Fruit fly (Drosophila melanogaster) whole organism: ENCODE results near the gene CG6664.
A peak's percentile ranks its signal among the peaks of the same experiment; 100 is the strongest.

Source experiments
- CG8478 ChIP-seq: fragments of >200 bp; optimal IDR thresholded peaks from 2 replicates; lab custom pipeline; 2018; ENCODE audit warnings: inconsistent platforms
- Dll ChIP-seq: fragments of >200 bp; optimal IDR thresholded peaks from 2 replicates; lab custom pipeline; 2017
- EcR ChIP-seq, 2 experiments: fragments of >200 bp; optimal IDR thresholded peaks; 2 replicates each; lab custom pipeline; 2017; ENCODE audit warnings: missing biosample characterization in 2 of 2, missing genetic modification characterization in 2 of 2, missing genetic modification reagents in 2 of 2
- pan ChIP-seq: fragments of >200 bp; optimal IDR thresholded peaks from 2 replicates; lab custom pipeline; 2017
- psq ChIP-seq: fragments of >200 bp; optimal IDR thresholded peaks from 2 replicates; lab custom pipeline; 2017
- usp ChIP-seq: fragments of >200 bp; optimal IDR thresholded peaks from 2 replicates; lab custom pipeline; 2017; ENCODE audit warnings: missing biosample characterization, missing genetic modification characterization, mixed read lengths

The CG6664 gene

DNA sequence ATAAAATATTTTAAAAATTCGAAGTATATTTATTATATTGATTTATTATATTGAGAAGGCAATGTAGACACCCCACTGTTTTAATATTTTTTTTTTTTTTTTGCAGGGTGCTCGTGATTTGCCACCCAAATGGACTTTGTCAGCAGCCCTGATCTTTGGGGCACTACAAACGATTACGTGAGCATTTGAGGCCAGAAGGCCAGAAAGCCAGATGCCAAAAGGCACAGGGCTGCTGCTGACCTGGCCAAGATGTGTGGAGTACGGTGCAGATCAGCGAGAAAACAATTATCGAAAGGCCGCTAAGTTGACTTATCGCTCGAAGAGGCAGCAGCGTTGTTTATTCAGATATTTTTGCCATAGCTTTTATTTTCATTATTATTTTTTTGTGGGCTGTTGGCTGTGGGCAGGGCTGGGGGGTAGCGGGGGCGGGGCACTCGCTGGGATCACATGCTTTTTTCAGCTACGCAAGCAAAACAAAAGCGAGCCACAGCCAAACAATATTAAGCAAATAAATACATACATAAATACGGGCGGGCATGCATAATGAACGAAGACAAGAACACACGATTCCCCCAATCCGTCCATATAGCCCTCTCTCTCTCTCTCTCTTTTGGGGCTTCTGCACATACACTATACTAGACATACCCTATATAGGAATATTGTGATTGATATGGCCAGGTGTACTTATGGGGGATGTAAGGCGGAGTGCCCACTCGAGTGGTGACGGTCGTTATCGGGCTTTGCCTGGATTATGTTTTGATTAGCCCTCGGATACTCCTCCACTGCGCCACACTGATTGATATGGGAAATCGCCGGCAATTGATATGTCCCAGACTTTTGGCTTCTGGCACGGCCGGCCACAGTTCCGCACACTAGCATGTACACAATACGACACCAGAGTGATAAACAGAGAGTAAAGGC, 12.5 kb downstream of the CG6664 start:
- TF ChIP-seq usp (GFP tag; lab: Kevin White, UChicago): no peak
- no peak for TF ChIP-seq EcR (GFP tag; optimal IDR thresholded peaks at IDR 0.05; lab: Kevin White, UChicago)
- TF ChIP-seq psq (lab: Kevin White, UChicago): no peak
- no peak for TF ChIP-seq CG8478
- no peak for TF ChIP-seq Dll (lab: Kevin White, UChicago)
- no peak for TF ChIP-seq pan

DNA sequence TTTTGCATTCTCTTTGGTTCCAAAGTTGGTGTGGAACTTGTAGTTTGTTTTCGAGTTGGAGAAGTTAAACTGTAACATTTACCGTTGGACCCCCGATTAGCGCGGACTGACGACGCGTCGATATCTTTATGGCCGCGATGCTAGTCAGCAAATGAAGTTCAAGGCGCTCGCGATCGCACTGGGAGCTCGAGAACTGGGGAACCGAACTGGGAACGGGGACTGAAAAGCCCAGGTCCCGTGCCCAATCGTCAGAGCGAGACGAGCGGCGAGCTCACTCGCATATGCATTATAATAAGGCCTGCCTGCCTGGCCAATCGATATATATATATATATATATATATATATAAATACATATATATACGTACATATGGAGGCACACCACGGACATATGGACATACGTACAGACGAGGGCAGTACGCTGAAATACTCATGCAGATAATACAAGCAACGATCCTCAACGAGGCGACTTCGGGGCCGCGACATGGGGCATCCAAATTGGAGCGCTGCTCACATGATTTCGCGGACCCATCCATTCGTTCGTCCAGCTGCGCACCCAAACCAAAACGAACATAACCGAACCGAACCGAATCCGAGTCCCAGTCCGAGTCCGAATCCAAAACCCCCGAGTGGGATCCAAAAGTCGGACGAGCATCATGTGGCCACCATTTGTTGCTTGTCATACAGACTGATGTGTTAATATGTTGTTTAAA, 13.7 kb downstream of the CG6664 start:
- TF ChIP-seq usp (GFP tag; lab: Kevin White, UChicago) (no peak), psq (lab: Kevin White, UChicago) (no peak), CG8478 (no peak), pan (no peak), EcR (GFP tag; optimal IDR thresholded peaks at IDR 0.05; lab: Kevin White, UChicago) (no peak), Dll (lab: Kevin White, UChicago) (no peak)

DNA sequence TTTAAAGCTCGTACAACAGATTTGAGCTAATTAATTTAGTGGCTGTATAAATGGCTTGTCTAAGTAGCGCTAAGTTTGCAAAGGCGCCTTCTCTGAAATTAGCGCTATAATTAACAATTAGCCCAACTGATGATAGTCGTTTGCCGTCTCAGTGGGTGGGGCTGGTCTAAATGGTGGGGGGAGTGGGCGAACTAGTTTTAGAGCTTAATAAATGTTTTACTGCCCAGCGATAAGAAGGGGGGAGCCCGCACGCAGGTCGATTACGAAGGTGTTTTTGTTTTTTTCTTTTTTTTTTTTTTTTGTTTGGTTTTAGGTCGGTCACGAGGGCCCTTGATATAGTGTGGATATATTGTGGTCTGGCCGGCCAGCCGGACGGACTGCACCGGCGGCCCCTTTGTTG, 14.9 kb downstream of the CG6664 start:
- TF ChIP-seq CG8478 (no peak), EcR (GFP tag; optimal IDR thresholded peaks at IDR 0.05; lab: Kevin White, UChicago) (no peak), usp (GFP tag; lab: Kevin White, UChicago) (no peak), pan (no peak), psq (lab: Kevin White, UChicago) (no peak), Dll (lab: Kevin White, UChicago) (no peak)

DNA sequence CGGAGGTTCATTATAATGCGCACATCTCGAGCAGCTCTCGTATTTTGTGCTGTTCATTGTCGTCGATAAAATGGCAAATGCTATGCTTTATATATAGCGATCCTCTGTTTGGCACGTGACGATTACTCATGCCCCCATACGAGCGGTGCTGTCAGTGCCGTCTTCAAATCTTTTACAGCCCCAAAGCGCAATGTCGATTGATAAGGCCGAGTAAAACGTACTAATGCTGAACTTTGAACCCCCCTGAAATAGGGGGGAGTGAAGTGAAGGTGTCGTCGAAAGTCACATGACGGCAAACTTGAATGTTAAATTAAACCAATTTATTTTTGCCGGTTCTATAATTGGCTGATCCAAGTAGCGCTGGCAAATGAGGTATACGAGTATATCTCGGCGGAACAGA, 15.7 kb downstream of the CG6664 start:
- TF ChIP-seq CG8478 (no peak), usp (GFP tag; lab: Kevin White, UChicago) (no peak), Dll (lab: Kevin White, UChicago) (no peak), pan (no peak)

DNA sequence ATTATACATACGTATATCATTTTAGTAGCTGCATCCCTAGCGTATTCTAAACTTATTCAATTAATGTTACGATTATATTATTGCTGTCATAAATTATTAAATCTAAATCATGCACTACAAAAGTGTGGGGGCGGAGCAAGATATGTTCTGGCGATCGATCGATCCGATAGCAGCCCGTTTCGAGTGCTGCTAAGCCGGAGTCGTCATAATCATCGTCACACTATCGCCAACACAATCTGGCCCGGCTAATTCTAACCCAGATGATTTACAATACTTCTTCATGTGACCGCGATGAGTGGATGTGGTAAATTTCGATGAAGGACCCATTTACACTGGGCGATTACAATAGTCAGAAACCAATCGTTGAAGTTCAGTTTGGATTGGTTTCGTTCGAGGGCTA, 21.2 kb downstream of the CG6664 start:
- TF ChIP-seq psq (lab: Kevin White, UChicago) (no peak), usp (GFP tag; lab: Kevin White, UChicago) (no peak)

DNA sequence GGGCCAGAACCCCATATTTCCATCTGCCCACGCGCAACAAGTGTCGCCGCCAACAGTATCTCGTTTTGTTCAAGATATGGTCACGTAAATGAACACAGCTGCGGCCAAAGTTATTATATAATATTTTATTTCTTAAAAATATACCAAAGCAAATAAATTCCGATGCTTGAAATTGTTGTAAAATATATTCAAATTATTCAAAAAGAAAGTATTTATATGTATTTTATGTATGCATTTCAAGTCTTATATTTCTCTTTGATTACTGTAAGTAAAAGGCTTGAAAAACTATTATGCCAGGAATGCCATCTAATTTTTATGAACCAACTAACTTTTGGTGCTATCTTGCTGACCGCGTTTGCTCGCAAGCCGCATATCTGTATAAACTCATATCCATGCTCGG, 26.8 kb downstream of the CG6664 start:
- no peak for TF ChIP-seq Dll (lab: Kevin White, UChicago)
- no peak for TF ChIP-seq EcR (GFP tag; optimal IDR thresholded peaks at IDR 0.05; lab: Kevin White, UChicago)
- TF ChIP-seq psq (lab: Kevin White, UChicago): no peak
- TF ChIP-seq CG8478: no peak
- no peak for TF ChIP-seq usp (GFP tag; lab: Kevin White, UChicago)
- TF ChIP-seq pan: no peak

DNA sequence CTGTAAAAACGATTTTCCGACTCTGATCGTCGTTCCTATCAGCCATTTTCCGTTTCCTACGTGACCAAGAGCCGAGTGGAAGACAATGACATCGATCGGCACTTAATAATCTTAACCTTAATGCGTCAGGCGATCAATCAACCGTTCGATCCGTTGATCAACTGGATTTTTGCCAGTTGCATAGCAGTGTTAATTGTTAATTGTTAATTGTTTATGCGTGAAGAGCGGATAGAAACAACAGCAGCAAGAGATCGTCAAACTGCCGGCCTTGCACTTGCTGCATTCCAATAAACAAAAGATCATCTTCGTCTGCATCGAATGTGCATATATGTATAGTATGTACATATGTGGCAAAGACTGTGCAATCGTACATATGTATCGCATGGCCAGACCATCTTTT, 27.5 kb downstream of the CG6664 start:
- TF ChIP-seq EcR (GFP tag; optimal IDR thresholded peaks at IDR 0.05; lab: Kevin White, UChicago) (no peak), pan (no peak), CG8478 (no peak), usp (GFP tag; lab: Kevin White, UChicago) (no peak), Dll (lab: Kevin White, UChicago) (no peak), psq (lab: Kevin White, UChicago) (no peak)

DNA sequence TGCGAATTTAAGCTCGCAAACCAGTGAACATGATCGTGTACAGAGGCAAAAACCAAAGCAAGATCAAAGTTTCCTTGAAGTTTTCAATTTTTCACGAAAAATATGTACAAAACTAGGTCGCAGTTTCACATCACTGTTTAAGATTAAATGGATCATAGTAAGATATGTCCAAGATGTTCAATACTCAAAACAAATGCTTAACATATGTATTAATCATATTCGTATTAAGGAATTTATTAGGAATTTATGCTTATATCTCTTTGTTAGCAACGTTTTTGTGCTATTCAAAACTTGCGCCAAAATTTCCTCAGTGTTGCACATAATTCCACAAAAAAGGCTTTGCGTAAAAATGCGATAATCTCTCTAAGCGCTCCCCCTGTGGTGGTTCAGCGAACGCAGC, 28.6 kb downstream of the CG6664 start:
- TF ChIP-seq CG8478 (no peak), psq (lab: Kevin White, UChicago) (no peak), Dll (lab: Kevin White, UChicago) (no peak), pan (no peak), EcR (GFP tag; optimal IDR thresholded peaks at IDR 0.05; lab: Kevin White, UChicago) (no peak), usp (GFP tag; lab: Kevin White, UChicago) (no peak)

DNA sequence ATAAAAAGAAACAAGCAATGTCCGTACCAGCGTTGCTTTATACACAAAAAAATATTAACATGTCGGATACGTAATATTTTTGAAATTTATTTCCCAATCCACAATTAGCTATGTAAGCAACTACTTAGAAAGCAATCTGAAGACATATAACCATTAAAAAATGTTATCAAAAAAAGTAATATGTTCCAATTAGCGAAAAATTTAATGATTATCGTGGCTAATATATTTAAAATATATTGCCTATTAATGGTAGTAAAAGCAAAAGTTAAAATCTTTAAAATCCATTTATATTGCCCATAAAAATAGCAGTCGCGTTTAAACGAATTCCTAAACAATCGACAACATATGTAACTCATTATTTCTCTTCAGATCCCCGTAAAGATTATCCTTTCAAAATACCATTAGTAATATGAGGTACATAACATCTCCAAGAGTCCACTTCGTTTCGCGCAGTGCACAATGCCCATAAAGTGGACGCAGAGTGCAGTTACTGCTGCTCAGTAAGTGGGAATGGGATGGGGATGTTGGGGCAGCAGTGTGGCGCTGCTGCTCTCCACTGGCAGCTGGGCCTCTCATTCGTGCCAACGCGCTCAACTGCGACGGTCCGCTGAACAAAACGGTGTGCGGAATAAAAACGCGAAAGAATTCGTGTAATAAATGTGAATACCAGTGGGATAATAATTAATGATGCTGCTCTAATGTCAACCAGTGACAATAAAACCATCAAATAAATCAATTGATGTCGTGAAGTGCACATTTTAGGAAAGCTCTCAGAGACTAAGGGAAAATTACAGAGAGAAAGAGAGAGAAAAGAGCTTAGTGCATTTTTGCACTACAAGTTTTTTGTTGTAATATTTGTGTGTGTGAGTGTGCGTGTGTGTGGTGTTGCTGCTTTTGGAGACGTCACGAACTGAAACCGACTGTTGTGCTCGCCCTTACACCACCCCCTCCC, 29.6 kb downstream of the CG6664 start:
- no peak for TF ChIP-seq CG8478
- no peak for TF ChIP-seq usp (GFP tag; lab: Kevin White, UChicago)
- TF ChIP-seq pan: no peak
- no peak for TF ChIP-seq psq (lab: Kevin White, UChicago)
- TF ChIP-seq Dll (lab: Kevin White, UChicago): peak; percentile 21

DNA sequence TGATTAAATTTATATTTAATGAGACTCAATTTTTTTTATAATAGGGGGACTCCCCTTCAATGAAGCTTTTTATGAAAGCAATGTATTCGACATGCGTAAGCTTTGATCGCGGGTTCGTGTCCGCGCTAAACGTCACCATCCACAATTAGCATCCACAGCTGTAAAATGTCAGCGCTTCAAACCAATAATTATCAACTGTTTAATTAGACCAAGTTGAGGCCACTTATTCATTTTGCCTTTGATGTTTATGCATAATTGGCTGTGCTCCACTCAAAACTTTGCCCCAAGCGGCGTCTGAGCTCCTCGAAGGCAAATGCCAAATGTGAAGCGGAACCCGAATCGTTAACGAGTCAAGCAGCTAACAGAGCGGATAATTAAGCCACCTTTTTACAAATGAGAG, 30.4 kb downstream of the CG6664 start:
- TF ChIP-seq Dll (lab: Kevin White, UChicago) (no peak), CG8478 (peak; percentile 39), usp (GFP tag; lab: Kevin White, UChicago) (no peak)

DNA sequence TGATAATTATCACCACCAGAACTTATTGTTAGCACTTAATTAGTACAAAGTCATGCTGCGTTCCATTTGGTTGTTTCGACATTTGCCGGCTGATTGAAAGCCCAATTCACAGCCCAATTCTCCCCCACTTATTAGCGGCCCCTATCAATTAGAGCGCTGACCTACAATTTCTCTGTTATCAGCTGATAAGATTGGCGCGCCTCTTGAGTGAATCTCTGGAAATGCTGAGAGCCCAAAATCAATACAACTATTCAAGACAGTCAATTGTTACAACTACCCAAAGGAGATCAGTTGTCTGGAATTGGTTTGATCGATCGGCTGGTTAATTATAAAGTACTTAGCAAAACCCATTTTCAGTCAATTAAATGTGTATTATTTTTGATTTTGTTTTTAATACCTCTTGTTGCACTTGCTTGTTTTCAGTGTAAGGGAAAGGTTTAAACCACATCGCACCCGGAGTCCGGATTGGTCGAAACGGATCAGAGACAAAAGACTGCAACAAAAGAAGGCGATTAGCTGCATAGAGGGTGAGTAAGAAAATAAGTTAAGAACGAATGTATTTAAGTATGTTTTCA, 31.1 kb downstream of the CG6664 start:
- TF ChIP-seq usp (GFP tag; lab: Kevin White, UChicago): no peak
- TF ChIP-seq CG8478: no peak
- no peak for TF ChIP-seq pan
- no peak for TF ChIP-seq EcR (GFP tag; optimal IDR thresholded peaks at IDR 0.05; lab: Kevin White, UChicago)
- TF ChIP-seq Dll (lab: Kevin White, UChicago): no peak
- no peak for TF ChIP-seq psq (lab: Kevin White, UChicago)
